Fruit fly (Drosophila melanogaster): ENCODE data around the gene Zip99C.

Zip99C gene

DNA sequence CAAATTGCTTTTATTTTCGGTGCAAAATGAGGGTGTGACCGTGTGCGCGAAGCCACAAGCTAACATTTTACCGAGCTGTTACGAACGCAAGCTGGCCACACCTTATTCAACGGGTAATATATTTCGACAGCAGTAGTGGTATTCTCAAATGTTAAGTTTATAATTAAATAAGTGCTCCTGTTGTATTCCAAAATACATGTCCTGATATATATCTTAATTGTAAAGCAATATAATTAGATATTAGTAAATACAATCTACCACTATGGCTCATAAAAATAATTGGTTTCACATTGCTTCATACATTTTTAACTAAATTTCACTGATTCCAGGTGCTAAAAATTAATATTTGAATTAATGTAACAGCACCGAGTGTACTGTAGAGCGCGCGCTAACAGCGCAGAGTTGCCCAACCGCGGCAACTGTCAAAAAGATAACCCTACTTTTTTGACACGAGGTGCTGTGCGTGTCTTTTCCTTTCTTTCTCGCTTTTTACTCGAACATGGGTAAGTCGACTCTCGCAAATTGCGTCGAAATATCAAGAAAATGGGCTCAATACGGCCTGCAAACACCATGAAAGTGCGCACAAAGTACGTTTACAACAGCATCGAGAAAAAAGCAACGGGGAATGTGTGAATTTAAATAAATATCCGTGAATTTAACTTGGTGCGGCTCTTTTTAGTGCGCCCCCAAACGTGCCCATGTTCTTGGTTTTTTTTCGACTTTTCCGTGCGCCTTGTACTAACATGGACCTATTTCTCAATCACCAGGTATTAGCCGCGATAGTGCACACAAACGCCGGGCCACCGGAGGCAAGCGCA, 7.1 kb downstream of the Zip99C start, which contains the start of the genes CG15514 and RpS8:
Gene CG15514 (minus strand): TSS at position 63 of the 818 bp plus-strand sequence.
Gene RpS8 (plus strand): TSS at position 151 of the 818 bp plus-strand sequence.
- TF ChIP-seq CG6276 (GFP tag; optimal IDR thresholded peaks at IDR 0.05) (no peak), svp (GFP tag) (no peak), CG10669 (GFP tag; optimal IDR thresholded peaks at IDR 0.05) (no peak), CG31627 (GFP tag; optimal IDR thresholded peaks at IDR 0.05) (peak; percentile 28), Eip75B (GFP tag; optimal IDR thresholded peaks at IDR 0.05) (no peak), CG32006 (GFP tag; optimal IDR thresholded peaks at IDR 0.05) (no peak), spab (GFP tag; optimal IDR thresholded peaks at IDR 0.05) (no peak), Hr38 (GFP tag; optimal IDR thresholded peaks at IDR 0.05) (no peak), Hr39 (GFP tag; optimal IDR thresholded peaks at IDR 0.05) (peak; percentile 14), CG3032 (tag; optimal IDR thresholded peaks at IDR 0.05) (peak; percentile 47), CG6163 (GFP tag; IDR thresholded peaks at IDR 0.05) (peak; percentile 66), Hr4 (GFP tag; optimal IDR thresholded peaks at IDR 0.05) (no peak), CG9139 (GFP tag; optimal IDR thresholded peaks at IDR 0.05) (no peak), CG10631 (GFP tag; optimal IDR thresholded peaks at IDR 0.05) (no peak), Sox102F (GFP tag; optimal IDR thresholded peaks at IDR 0.05) (no peak), CG11762 (GFP tag; optimal IDR thresholded peaks at IDR 0.05; ENCODE audit: insufficient read depth) (peak; percentile 45), CG11902 (GFP tag; optimal IDR thresholded peaks at IDR 0.05) (no peak), pdm3 (GFP tag; optimal IDR thresholded peaks at IDR 0.05) (no peak), Sox15 (GFP tag; optimal IDR thresholded peaks at IDR 0.05) (no peak), cyc (GFP tag; optimal IDR thresholded peaks at IDR 0.05) (peak; percentile 11), fd85E (GFP tag; optimal IDR thresholded peaks at IDR 0.05) (no peak), CG8632 (GFP tag; optimal IDR thresholded peaks at IDR 0.05) (no peak), Ets21C (GFP tag; optimal IDR thresholded peaks at IDR 0.05) (no peak), fkh (GFP tag; optimal IDR thresholded peaks at IDR 0.05) (peak; percentile 35), CG34406 (GFP tag; optimal IDR thresholded peaks at IDR 0.05) (peak; percentile 11), Eip93F (GFP tag; optimal IDR thresholded peaks at IDR 0.05) (no peak), dsx (GFP tag; optimal IDR thresholded peaks at IDR 0.05; ENCODE audit: poor library complexity, severe bottlenecking) (no peak), topi (GFP tag; optimal IDR thresholded peaks at IDR 0.05) (peak; percentile 20), CG15336 (GFP tag; IDR thresholded peaks at IDR 0.05) (peak; percentile 34; the same call in 1 of the 2 replicates), OdsH (GFP tag; optimal IDR thresholded peaks at IDR 0.05) (no peak), lz (GFP tag; optimal IDR thresholded peaks at IDR 0.05) (peak; percentile 38), vri (GFP tag; optimal IDR thresholded peaks at IDR 0.05) (no peak), fd59A (GFP tag; optimal IDR thresholded peaks at IDR 0.05) (no peak), eg (GFP tag; IDR thresholded peaks at IDR 0.05) (no peak), Ets96B (tag; optimal IDR thresholded peaks at IDR 0.05) (peak; percentile 72), net (GFP tag; optimal IDR thresholded peaks at IDR 0.05) (no peak), achi (GFP tag; optimal IDR thresholded peaks at IDR 0.05) (peak; percentile 100), Smox (GFP tag; optimal IDR thresholded peaks at IDR 0.05) (no peak), CG3919 (GFP tag; optimal IDR thresholded peaks at IDR 0.05) (peak; percentile 23), Blimp-1 (GFP tag; optimal IDR thresholded peaks at IDR 0.05) (peak; percentile 50), esn (GFP tag; optimal IDR thresholded peaks at IDR 0.05) (peak; percentile 50), acj6 (GFP tag; optimal IDR thresholded peaks at IDR 0.05) (peak; percentile 12), CG11294 (GFP tag; IDR thresholded peaks at IDR 0.05) (no peak), CG8319 (GFP tag; optimal IDR thresholded peaks at IDR 0.05) (no peak), CG8119 (GFP tag; IDR thresholded peaks at IDR 0.05) (0 out of 3 replicates have a peak, but pooled peaks have one; percentile 30), CG7368 (GFP tag; optimal IDR thresholded peaks at IDR 0.05) (no peak), CG16779 (tag; optimal IDR thresholded peaks at IDR 0.05) (no peak), Lpt (GFP tag; optimal IDR thresholded peaks at IDR 0.05) (peak; percentile 6), Sox14 (GFP tag; optimal IDR thresholded peaks at IDR 0.05) (peak; percentile 10), CG6792 (GFP tag; optimal IDR thresholded peaks at IDR 0.05) (peak; percentile 43), Eip78C (GFP tag) (peak; percentile 79)

Data from whole organism, prepupa.